Worm (Caenorhabditis elegans) whole organism, L4 larva: ENCODE results near the gene Y46G5A.14.
"Not testable (repeated sequence)": the region's sequence is repeated elsewhere in the genome, so short reads cannot be mapped to it uniquely, and the experiment has no call there.

Experiments used
- F37D6.2 ChIP-seq: sonication (generic microtip); optimal IDR thresholded peaks from 2 replicates; lab custom pipeline; 2016; ENCODE audit warnings: mild to moderate bottlenecking, missing genetic modification characterization, missing compliant biosample characterization
- F49E8.2 ChIP-seq: sonication (generic microtip); optimal IDR thresholded peaks from 2 replicates; lab custom pipeline; 2016; ENCODE audit warnings: missing compliant biosample characterization, mild to moderate bottlenecking, missing genetic modification characterization, borderline replicate concordance
- T26A8.4 ChIP-seq: fragments of 200-800 bp; sonication (Bioruptor generic); IDR thresholded peaks from 2 replicates; pipeline ENCODE4 v1.3.6; 2022; ENCODE audit warnings: missing genetic modification characterization, missing compliant biosample characterization
- Y48G9A.11 ChIP-seq: fragments of 200-800 bp; sonication (Bioruptor generic); IDR thresholded peaks from 2 replicates; pipeline ENCODE4 v1.3.6; 2022; ENCODE audit warnings: missing genetic modification reagents, missing genetic modification characterization, missing compliant biosample characterization
- ZK337.2 ChIP-seq: fragments of 200-800 bp; sonication (Bioruptor generic); IDR thresholded peaks from 2 replicates; pipeline ENCODE4 v1.3.6; 2022; ENCODE audit warnings: missing genetic modification reagents, missing genetic modification characterization, missing compliant biosample characterization
- aha-1 ChIP-seq: fragments of 150-350 bp; peaks from one replicate; lab custom pipeline; 2014; ENCODE audit warnings: missing biosample characterization, missing genetic modification characterization
- arid-1 ChIP-seq: fragments of 200-800 bp; sonication (Bioruptor generic); conservative IDR thresholded peaks from 2 replicates; pipeline ENCODE4 v1.3.6; 2022; ENCODE audit warnings: missing genetic modification reagents, missing genetic modification characterization, missing compliant biosample characterization
- ceh-44 ChIP-seq: fragments of 200-800 bp; sonication (Bioruptor generic); IDR thresholded peaks from 2 replicates; pipeline ENCODE4 v1.3.6; 2022; ENCODE audit warnings: missing genetic modification reagents, missing genetic modification characterization, missing compliant biosample characterization
- ceh-62 ChIP-seq: sonication (generic microtip); optimal IDR thresholded peaks from 2 replicates; lab custom pipeline; 2017; ENCODE audit warnings: missing biosample characterization, missing genetic modification characterization
- ctbp-1 ChIP-seq: fragments of 200-800 bp; sonication (Bioruptor generic); IDR thresholded peaks from 2 replicates; pipeline ENCODE4 v1.3.6; 2022; ENCODE audit warnings: missing genetic modification reagents, missing genetic modification characterization, missing compliant biosample characterization
- daf-12 ChIP-seq: fragments of 150-350 bp; optimal IDR thresholded peaks from 2 replicates; lab custom pipeline; 2014; ENCODE audit warnings: missing biosample characterization, missing genetic modification reagents, missing genetic modification characterization
- dmd-6 ChIP-seq: fragments of 200-800 bp; sonication (Bioruptor generic); IDR thresholded peaks from 2 replicates; pipeline ENCODE4 v1.3.6; 2022; ENCODE audit warnings: missing genetic modification reagents, missing genetic modification characterization, missing compliant biosample characterization
- dmd-9 ChIP-seq: fragments of 200-800 bp; sonication (Bioruptor generic); IDR thresholded peaks from 2 replicates; pipeline ENCODE4 v1.3.6; 2022; ENCODE audit warnings: missing genetic modification reagents, missing genetic modification characterization, missing compliant biosample characterization
- duxl-1 ChIP-seq: sonication (generic microtip); optimal IDR thresholded peaks from 2 replicates; lab custom pipeline; 2016; ENCODE audit warnings: mild to moderate bottlenecking, missing genetic modification characterization, moderate library complexity, missing compliant biosample characterization; ENCODE audit not compliant: poor library complexity
- dve-1 ChIP-seq: sonication (generic microtip); optimal IDR thresholded peaks from 2 replicates; lab custom pipeline; 2017; ENCODE audit warnings: antibody characterized with exemption, mild to moderate bottlenecking, missing genetic modification characterization, missing compliant biosample characterization; ENCODE audit not compliant: insufficient read depth
- egl-43 ChIP-seq: fragments of 200-800 bp; sonication (Bioruptor generic); IDR thresholded peaks from 2 replicates; pipeline ENCODE4 v1.3.6; 2022; ENCODE audit warnings: missing genetic modification reagents, missing genetic modification characterization, missing compliant biosample characterization
- hlh-11 ChIP-seq: fragments of 200-800 bp; sonication (Bioruptor generic); optimal IDR thresholded peaks from 2 replicates; lab custom pipeline; 2018; ENCODE audit warnings: mild to moderate bottlenecking, missing genetic modification characterization, missing compliant biosample characterization
- hlh-30 ChIP-seq: sonication (generic microtip); optimal IDR thresholded peaks from 2 replicates; lab custom pipeline; 2017; ENCODE audit warnings: antibody characterized with exemption, mild to moderate bottlenecking, missing genetic modification characterization, missing compliant biosample characterization; ENCODE audit not compliant: insufficient read depth
- hmg-1.1 ChIP-seq: fragments of 200-800 bp; sonication (Bioruptor generic); IDR thresholded peaks from 2 replicates; pipeline ENCODE4 v1.3.6; 2022; ENCODE audit warnings: missing genetic modification reagents, missing genetic modification characterization, missing compliant biosample characterization
- lim-7 ChIP-seq: fragments of 200-800 bp; sonication (Bioruptor generic); IDR thresholded peaks from 2 replicates; pipeline ENCODE4 v1.3.6; 2022; ENCODE audit warnings: missing genetic modification characterization, missing compliant biosample characterization
- lin-1 ChIP-seq: fragments of 200-800 bp; sonication (Bioruptor generic); IDR thresholded peaks from 2 replicates; pipeline ENCODE4 v1.3.6; 2022; ENCODE audit warnings: missing genetic modification reagents, missing genetic modification characterization, missing compliant biosample characterization
- lin-13 ChIP-seq: fragments of 150-350 bp; optimal IDR thresholded peaks from 2 replicates; lab custom pipeline; 2014; ENCODE audit warnings: missing biosample characterization, missing genetic modification reagents, missing genetic modification characterization
- lin-29 ChIP-seq: fragments of 200-800 bp; sonication (Bioruptor generic); IDR thresholded peaks from 2 replicates; pipeline ENCODE4 v1.3.6; 2022; ENCODE audit warnings: missing genetic modification reagents, missing genetic modification characterization, missing compliant biosample characterization
- lin-38 ChIP-seq: fragments of 200-800 bp; sonication (Bioruptor generic); IDR thresholded peaks from 2 replicates; pipeline ENCODE4 v1.3.6; 2022; ENCODE audit warnings: missing genetic modification reagents, missing genetic modification characterization, missing compliant biosample characterization
- lsy-2 ChIP-seq, 2 experiments: fragments of 150-350 bp in 1 of 2; sonication (generic microtip) in 1 of 2; optimal IDR thresholded peaks; 2 replicates each; lab custom pipeline; 2014 to 2017; ENCODE audit warnings: missing biosample characterization in 2 of 2, missing genetic modification characterization in 2 of 2
- mdt-29 ChIP-seq: fragments of 200-800 bp; sonication (Bioruptor generic); IDR thresholded peaks from 2 replicates; pipeline ENCODE4 v1.3.6; 2022; ENCODE audit warnings: missing genetic modification reagents, missing genetic modification characterization, missing compliant biosample characterization
- mep-1 ChIP-seq: fragments of 150-350 bp; sonication (generic microtip); optimal IDR thresholded peaks from 3 replicates; lab custom pipeline; 2014; ENCODE audit warnings: missing biosample characterization, missing genetic modification characterization
- mes-2 ChIP-seq: sonication (generic microtip); optimal IDR thresholded peaks from 2 replicates; lab custom pipeline; 2016; ENCODE audit warnings: missing genotype, mild to moderate bottlenecking, missing genetic modification characterization, missing compliant biosample characterization; ENCODE audit not compliant: poor library complexity, severe bottlenecking
- nhr-102 ChIP-seq: sonication (generic microtip); optimal IDR thresholded peaks from 2 replicates; lab custom pipeline; 2016; ENCODE audit warnings: mild to moderate bottlenecking, missing genetic modification characterization, moderate library complexity, missing compliant biosample characterization
- nhr-42 ChIP-seq: fragments of 200-800 bp; sonication (Bioruptor generic); IDR thresholded peaks from 2 replicates; pipeline ENCODE4 v1.3.6; 2022; ENCODE audit warnings: missing genetic modification characterization, missing compliant biosample characterization
- pha-4 ChIP-seq, 2 experiments: fragments of 150-350 bp in 1 of 2; fragments of 200-800 bp in 1 of 2; sonication (Bioruptor generic) in 1 of 2; IDR thresholded peaks in 1 of 2; optimal IDR thresholded peaks in 1 of 2; 2 replicates each; pipeline versions ENCODE4 v1.3.6 to Lab custom; 2014 to 2022; ENCODE audit warnings: missing genetic modification characterization in 2 of 2, missing genetic modification reagents in 2 of 2, missing biosample characterization in 1 of 2, missing compliant biosample characterization in 1 of 2
- rbr-2 ChIP-seq: sonication (generic microtip); optimal IDR thresholded peaks from 2 replicates; lab custom pipeline; 2016; ENCODE audit warnings: missing genotype, missing genetic modification characterization, missing compliant biosample characterization
- set-16 ChIP-seq: fragments of 200-800 bp; sonication (Bioruptor generic); IDR thresholded peaks from 2 replicates; pipeline ENCODE4 v1.3.6; 2022; ENCODE audit warnings: missing genetic modification reagents, missing genetic modification characterization, missing compliant biosample characterization
- snpc-1.2 ChIP-seq: fragments of 200-800 bp; sonication (Bioruptor generic); IDR thresholded peaks from 2 replicates; pipeline ENCODE4 v1.3.6; 2022; ENCODE audit warnings: missing genetic modification reagents, missing genetic modification characterization, missing compliant biosample characterization
- snpc-4 ChIP-seq: fragments of 150-350 bp; optimal IDR thresholded peaks from 2 replicates; lab custom pipeline; 2014; ENCODE audit warnings: missing biosample characterization, missing genetic modification characterization
- tra-1 ChIP-seq: fragments of 200-800 bp; sonication (Bioruptor generic); IDR thresholded peaks from 2 replicates; pipeline ENCODE4 v1.3.6; 2022; ENCODE audit warnings: missing genetic modification reagents, missing genetic modification characterization, missing compliant biosample characterization
- vab-7 ChIP-seq: fragments of 200-800 bp; sonication (Bioruptor generic); IDR thresholded peaks from 2 replicates; pipeline ENCODE4 v1.3.6; 2022; ENCODE audit warnings: missing genetic modification reagents, missing genetic modification characterization, missing compliant biosample characterization
- zfp-3 ChIP-seq: fragments of 200-800 bp; sonication (Bioruptor generic); conservative IDR thresholded peaks from 2 replicates; pipeline ENCODE4 v1.3.6; 2022; ENCODE audit warnings: missing genetic modification reagents, missing genetic modification characterization, missing compliant biosample characterization

Gene Y46G5A.14

ce11 chrII:12768167-12768712, 6.3 kb upstream of the Y46G5A.14 start, which contains the start of the genes vps-2 and tiar-2 (continued):
- peak; percentile 41 for TF ChIP-seq F37D6.2 (tag; lab: Kevin White, UChicago)
- TF ChIP-seq ceh-62 (tag; lab: Kevin White, UChicago): no peak
- no peak for TF ChIP-seq F49E8.2 (tag; lab: Kevin White, UChicago)
- TF ChIP-seq daf-12 (tag; lab: Kevin White, UChicago): no peak
- no peak for TF ChIP-seq lin-29 (GFP tag; lab: Robert Waterston, UW)
- TF ChIP-seq zfp-3 (GFP tag; lab: Robert Waterston, UW): no peak
- no peak for TF ChIP-seq snpc-4 (tag; lab: Kevin White, UChicago)

DNA sequence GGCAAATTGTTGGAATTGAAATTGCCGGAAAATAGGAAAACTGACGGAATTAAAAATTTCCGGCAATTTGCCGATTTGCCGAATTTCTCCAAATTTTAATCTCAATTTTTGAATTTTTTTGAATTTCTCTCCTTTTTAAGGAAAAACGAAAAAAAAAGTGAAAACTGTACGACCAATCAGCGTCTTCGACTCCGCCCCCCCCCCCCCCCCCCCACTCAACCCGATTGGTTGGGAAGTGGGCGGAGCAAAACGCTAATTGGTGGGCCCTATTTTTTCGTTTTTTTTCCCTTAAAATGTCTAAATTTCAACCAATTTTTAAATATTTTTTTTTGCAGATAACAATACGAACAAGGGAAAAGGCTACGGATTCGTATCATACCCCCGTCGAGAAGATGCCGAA, 4.6 kb upstream of the Y46G5A.14 start:
- TF ChIP-seq arid-1 (GFP tag; lab: Robert Waterston, UW): no peak
- TF ChIP-seq set-16 (GFP tag; lab: Robert Waterston, UW): peak; percentile 73

- peak; percentile 60 for TF ChIP-seq aha-1 (tag; lab: Kevin White, UChicago)
- no peak for TF ChIP-seq lim-7 (GFP tag; lab: Robert Waterston, UW)
- no peak for TF ChIP-seq set-16 (GFP tag; lab: Robert Waterston, UW)
- TF ChIP-seq hlh-11 (tag; lab: Kevin White, UChicago): no peak
Measured at ce11 chrII:12776379-12776778, 1.9 kb downstream of the Y46G5A.14 start, which contains the start of gene Y46G5A.34. Gene Y46G5A.34, plus strand, starts transcription at chrII:12776679.

DNA sequence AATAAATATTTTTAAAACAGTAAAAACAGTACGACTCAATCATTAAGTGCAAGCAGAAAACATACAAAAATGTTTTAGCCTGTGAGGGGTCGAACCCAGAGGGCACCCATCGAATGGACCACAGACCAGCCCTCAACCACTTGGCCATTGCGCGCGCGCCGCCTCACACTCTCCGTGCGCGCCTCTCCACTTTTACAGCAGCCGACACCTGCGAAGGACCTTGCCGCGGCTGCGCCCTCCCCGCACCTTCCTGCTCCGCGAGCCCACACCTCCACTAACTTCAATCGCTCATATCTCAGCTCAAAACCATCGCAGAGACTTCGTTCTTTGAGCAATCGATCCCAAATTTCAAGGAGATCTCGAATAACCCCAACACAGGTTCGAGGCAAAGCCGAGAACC, 3.9 kb downstream of the Y46G5A.14 start:
- TF ChIP-seq mdt-29 (GFP tag; lab: Robert Waterston, UW) (0 out of 2 replicates have a peak, but pooled peaks have one; percentile 24), mes-2 (peak; percentile 79), egl-43 (GFP tag; lab: Robert Waterston, UW) (peak; percentile 75; the same call in 1 of the 2 replicates), dve-1 (tag; lab: Kevin White, UChicago) (peak; percentile 19), F37D6.2 (tag; lab: Kevin White, UChicago) (peak; percentile 43), Y48G9A.11 (GFP tag; lab: Robert Waterston, UW) (peak; percentile 87), ceh-44 (GFP tag; lab: Robert Waterston, UW) (0 out of 2 replicates have a peak, but pooled peaks have one; percentile 2), pha-4 (GFP tag; IDR thresholded peaks at IDR 0.05; lab: Robert Waterston, UW) (peak; percentile 48; the same call in 1 of the 2 replicates), lin-38 (GFP tag; lab: Robert Waterston, UW) (peak; percentile 84), mep-1 (peak; percentile 71), nhr-42 (GFP tag; lab: Robert Waterston, UW) (peak; percentile 80; the same call in 1 of the 2 replicates), aha-1 (tag; lab: Kevin White, UChicago) (peak; percentile 93), hmg-1.1 (GFP tag; lab: Robert Waterston, UW) (peak; percentile 63), lin-1 (GFP tag; lab: Robert Waterston, UW) (0 out of 2 replicates have a peak, but pooled peaks have one; percentile 16), nhr-102 (peak; percentile 15), tra-1 (GFP tag; lab: Robert Waterston, UW) (peak; percentile 10; the same call in 1 of the 2 replicates), vab-7 (GFP tag; lab: Robert Waterston, UW) (peak; percentile 56; the same call in 1 of the 2 replicates), lsy-2 (tag; optimal IDR thresholded peaks at IDR 0.05; lab: Kevin White, UChicago) (peak in 1 of 2 experiments; percentile 31), arid-1 (GFP tag; lab: Robert Waterston, UW) (peak; percentile 40), ZK337.2 (GFP tag; lab: Robert Waterston, UW) (peak; percentile 69; the same call in 1 of the 2 replicates), rbr-2 (peak; percentile 45), hlh-11 (tag; lab: Kevin White, UChicago) (peak; percentile 11), snpc-4 (tag; lab: Kevin White, UChicago) (peak; percentile 81), hlh-30 (tag; lab: Kevin White, UChicago) (peak; percentile 20), set-16 (GFP tag; lab: Robert Waterston, UW) (peak; percentile 98), snpc-1.2 (GFP tag; lab: Robert Waterston, UW) (peak; percentile 83), ctbp-1 (GFP tag; lab: Robert Waterston, UW) (0 out of 2 replicates have a peak, but pooled peaks have one; percentile 34), F49E8.2 (tag; lab: Kevin White, UChicago) (peak; percentile 38), duxl-1 (tag; lab: Kevin White, UChicago) (peak; percentile 50), lin-13 (GFP tag; lab: Kevin White, UChicago) (peak; percentile 88), dmd-9 (GFP tag; lab: Robert Waterston, UW) (peak; percentile 69; the same call in 1 of the 2 replicates), T26A8.4 (peak; percentile 81), dmd-6 (peak; percentile 49; the same call in 1 of the 2 replicates)
- not testable (repeated sequence) for TF ChIP-seq pha-4 (tag; optimal IDR thresholded peaks at IDR 0.05; lab: Kevin White, UChicago)
